Fruit fly (Drosophila melanogaster) whole organism, embryonic: ENCODE measurements around the gene CG5849.

Source experiments
- Asciz ChIP-seq: fragments of 200-800 bp; sonication (Bioruptor generic); optimal IDR thresholded peaks from 2 replicates; lab custom pipeline; 2017; ENCODE audit warnings: missing biosample characterization, mild to moderate bottlenecking, missing genetic modification characterization, missing genetic modification reagents
- CG12391 ChIP-seq: fragments of 200-800 bp; sonication (Bioruptor generic); optimal IDR thresholded peaks from 3 replicates; lab custom pipeline; 2018; ENCODE audit warnings: missing biosample characterization, mild to moderate bottlenecking, missing genetic modification characterization, moderate library complexity
- CG12659 ChIP-seq: fragments of 200-800 bp; sonication (Bioruptor generic); optimal IDR thresholded peaks from 3 replicates; lab custom pipeline; 2017; ENCODE audit warnings: mild to moderate bottlenecking, missing biosample characterization, missing genetic modification reagents, missing genetic modification characterization
- CG13296 ChIP-seq: fragments of 200-800 bp; sonication (Bioruptor generic); optimal IDR thresholded peaks from 3 replicates; lab custom pipeline; 2018; ENCODE audit warnings: missing biosample characterization, mild to moderate bottlenecking, missing genetic modification characterization
- CG13424 ChIP-seq: fragments of 200-800 bp; sonication (Bioruptor generic); optimal IDR thresholded peaks from 2 replicates; lab custom pipeline; 2019; ENCODE audit warnings: missing biosample characterization, mild to moderate bottlenecking, missing genetic modification characterization, moderate library complexity
- CG1647 ChIP-seq: fragments of 200-800 bp; sonication (Bioruptor generic); optimal IDR thresholded peaks from 3 replicates; lab custom pipeline; 2016; ENCODE audit warnings: missing biosample characterization, missing genetic modification characterization
- CG16813 ChIP-seq: fragments of 200-800 bp; sonication (Bioruptor generic); IDR thresholded peaks from 3 replicates; pipeline ENCODE4 v1.3.6; 2022; ENCODE audit warnings: missing biosample characterization, missing genetic modification characterization; ENCODE audit not compliant: partially characterized antibody
- CG17359 ChIP-seq: fragments of 200-800 bp; sonication (Bioruptor generic); optimal IDR thresholded peaks from 3 replicates; lab custom pipeline; 2018; ENCODE audit warnings: missing biosample characterization, mild to moderate bottlenecking, missing genetic modification characterization, moderate library complexity
- CG18262 ChIP-seq: fragments of 200-800 bp; optimal IDR thresholded peaks from 3 replicates; lab custom pipeline; 2019; ENCODE audit warnings: missing biosample characterization, mild to moderate bottlenecking, missing genetic modification characterization, moderate library complexity
- CG2678 ChIP-seq: fragments of 200-800 bp; sonication (Bioruptor generic); optimal IDR thresholded peaks from 3 replicates; lab custom pipeline; 2019; ENCODE audit warnings: missing biosample characterization, mild to moderate bottlenecking, missing genetic modification characterization, moderate library complexity
- CG2712 ChIP-seq: fragments of 200-800 bp; optimal IDR thresholded peaks from 3 replicates; lab custom pipeline; 2019; ENCODE audit warnings: missing biosample characterization, mild to moderate bottlenecking, missing genetic modification characterization, moderate library complexity
- CG34224 ChIP-seq: fragments of 200-800 bp; sonication (Bioruptor generic); IDR thresholded peaks from 3 replicates; pipeline ENCODE4 v1.3.6; 2022; ENCODE audit warnings: missing biosample characterization, missing genetic modification characterization; ENCODE audit not compliant: partially characterized antibody
- CG4424 ChIP-seq: fragments of 200-800 bp; sonication (Bioruptor generic); optimal IDR thresholded peaks from 3 replicates; lab custom pipeline; 2016; ENCODE audit warnings: missing biosample characterization, missing genetic modification characterization
- CG4730 ChIP-seq: fragments of 200-800 bp; sonication (Bioruptor generic); IDR thresholded peaks from 2 replicates; pipeline ENCODE4 v1.3.6; 2022; ENCODE audit warnings: missing biosample characterization, missing genetic modification characterization
- CG4854 ChIP-seq: fragments of 200-800 bp; sonication (Bioruptor generic); optimal IDR thresholded peaks from 2 replicates; lab custom pipeline; 2016; ENCODE audit warnings: missing biosample characterization, missing genetic modification characterization, inconsistent platforms
- Dek ChIP-seq: fragments of 200-800 bp; sonication (Bioruptor generic); optimal IDR thresholded peaks from 3 replicates; lab custom pipeline; 2019; ENCODE audit warnings: missing biosample characterization, mild to moderate bottlenecking, missing genetic modification characterization, moderate library complexity
- Drgx ChIP-seq: fragments of 200-800 bp; sonication (Bioruptor generic); IDR thresholded peaks from 2 replicates; pipeline ENCODE4 v1.3.6; 2022; ENCODE audit warnings: missing biosample characterization, missing genetic modification characterization
- ERR ChIP-seq: fragments of 200-800 bp; sonication (Bioruptor generic); optimal IDR thresholded peaks from 2 replicates; lab custom pipeline; 2016; ENCODE audit warnings: missing biosample characterization, missing genetic modification characterization
- Eip74EF ChIP-seq, 2 experiments: fragments of 200-800 bp in 1 of 2; fragments of >200 bp in 1 of 2; sonication (Bioruptor generic) in 1 of 2; optimal IDR thresholded peaks; 2 replicates each; lab custom pipeline; 2017 to 2019; ENCODE audit warnings: missing biosample characterization in 2 of 2, missing genetic modification characterization in 2 of 2, mild to moderate bottlenecking in 1 of 2, moderate library complexity in 1 of 2
- HHEX ChIP-seq: fragments of 200-800 bp; sonication (Bioruptor generic); optimal IDR thresholded peaks from 3 replicates; lab custom pipeline; 2017; ENCODE audit warnings: missing biosample characterization, mild to moderate bottlenecking, missing genetic modification characterization, missing genetic modification reagents
- Hr39 ChIP-seq: fragments of >200 bp; optimal IDR thresholded peaks from 2 replicates; lab custom pipeline; 2017
- Med ChIP-seq: fragments of 200-800 bp; sonication (Bioruptor generic); peaks from one replicate; lab custom pipeline; 2016; ENCODE audit warnings: missing biosample characterization, missing genetic modification characterization, mild to moderate bottlenecking, inconsistent platforms, moderate library complexity
- Optix ChIP-seq: fragments of 200-800 bp; sonication (Bioruptor generic); IDR thresholded peaks from 3 replicates; pipeline ENCODE4 v1.3.6; 2022; ENCODE audit warnings: missing biosample characterization, missing genetic modification characterization
- Ptx1 ChIP-seq: fragments of 200-800 bp; sonication (Bioruptor generic); IDR thresholded peaks from 2 replicates; pipeline ENCODE4 v1.3.6; 2022; ENCODE audit warnings: missing biosample characterization, missing genetic modification characterization
- Sox100B ChIP-seq: fragments of 200-800 bp; sonication (Bioruptor generic); optimal IDR thresholded peaks from 3 replicates; lab custom pipeline; 2018; ENCODE audit warnings: missing biosample characterization, mild to moderate bottlenecking, missing genetic modification characterization
- bsh ChIP-seq, 2 experiments: fragments of 200-800 bp; sonication (Bioruptor generic); optimal IDR thresholded peaks; 2 replicates each; lab custom pipeline; 2017 to 2018; ENCODE audit warnings: mild to moderate bottlenecking in 2 of 2, missing biosample characterization in 2 of 2, missing genetic modification characterization in 2 of 2, moderate library complexity in 1 of 2
- corto ChIP-seq: fragments of 200-800 bp; sonication (Bioruptor generic); optimal IDR thresholded peaks from 2 replicates; lab custom pipeline; 2016; ENCODE audit warnings: missing biosample characterization, mild to moderate bottlenecking, missing genetic modification characterization, moderate library complexity
- dmrt99B ChIP-seq: fragments of 200-800 bp; sonication (Bioruptor generic); optimal IDR thresholded peaks from 2 replicates; lab custom pipeline; 2018; ENCODE audit warnings: missing biosample characterization, mild to moderate bottlenecking, missing genetic modification characterization, moderate library complexity
- dpn ChIP-seq, 2 experiments: fragments of 200-800 bp; sonication (Bioruptor generic); optimal IDR thresholded peaks; 3 replicates each; lab custom pipeline; 2016; ENCODE audit warnings: missing biosample characterization in 2 of 2, missing genetic modification characterization in 2 of 2
- dysf ChIP-seq: fragments of 200-800 bp; sonication (Bioruptor generic); IDR thresholded peaks from 3 replicates; pipeline ENCODE4 v1.3.6; 2022; ENCODE audit warnings: missing biosample characterization, missing genetic modification characterization
- esg ChIP-seq: fragments of 200-800 bp; sonication (Bioruptor generic); conservative IDR thresholded peaks from 2 replicates; pipeline ENCODE4 v1.3.6; 2022; ENCODE audit warnings: missing biosample characterization, missing genetic modification characterization
- ewg ChIP-seq: fragments of 200-800 bp; sonication (Bioruptor generic); optimal IDR thresholded peaks from 3 replicates; lab custom pipeline; 2017; ENCODE audit warnings: mild to moderate bottlenecking, missing biosample characterization, missing genetic modification reagents, missing genetic modification characterization
- fd64A ChIP-seq: fragments of 200-800 bp; sonication (Bioruptor generic); optimal IDR thresholded peaks from 3 replicates; lab custom pipeline; 2018; ENCODE audit warnings: missing biosample characterization, mild to moderate bottlenecking, missing genetic modification characterization
- grau ChIP-seq: fragments of 200-800 bp; optimal IDR thresholded peaks from 3 replicates; lab custom pipeline; 2019; ENCODE audit warnings: missing biosample characterization, mild to moderate bottlenecking, missing genetic modification characterization, moderate library complexity
- inv ChIP-seq: fragments of 200-800 bp; sonication (Bioruptor generic); IDR thresholded peaks from 2 replicates; pipeline ENCODE4 v1.3.6; 2022; ENCODE audit warnings: missing biosample characterization, missing genetic modification characterization; ENCODE audit not compliant: partially characterized antibody
- jing ChIP-seq: fragments of 200-800 bp; sonication (Bioruptor generic); optimal IDR thresholded peaks from 2 replicates; lab custom pipeline; 2018; ENCODE audit warnings: missing biosample characterization, mild to moderate bottlenecking, missing genetic modification characterization
- klu ChIP-seq: fragments of 200-800 bp; sonication (Bioruptor generic); IDR thresholded peaks from 2 replicates; pipeline ENCODE4 v1.3.6; 2022; ENCODE audit warnings: missing biosample characterization, missing genetic modification characterization
- nmo ChIP-seq: fragments of 200-800 bp; sonication (Bioruptor generic); optimal IDR thresholded peaks from 2 replicates; lab custom pipeline; 2018; ENCODE audit warnings: missing biosample characterization, mild to moderate bottlenecking, missing genetic modification characterization, moderate library complexity
- nom ChIP-seq: fragments of 200-800 bp; sonication (Bioruptor generic); optimal IDR thresholded peaks from 2 replicates; lab custom pipeline; 2017; ENCODE audit warnings: missing biosample characterization, missing genetic modification characterization, mild to moderate bottlenecking, moderate library complexity, missing genetic modification reagents
- row ChIP-seq: fragments of 200-800 bp; sonication (Bioruptor generic); IDR thresholded peaks from 3 replicates; pipeline ENCODE4 v1.3.6; 2022; ENCODE audit warnings: missing biosample characterization, missing genetic modification characterization
- run ChIP-seq: fragments of 200-800 bp; sonication (Bioruptor generic); optimal IDR thresholded peaks from 3 replicates; lab custom pipeline; 2018; ENCODE audit warnings: missing biosample characterization, mild to moderate bottlenecking, missing genetic modification characterization
- salm ChIP-seq: fragments of 200-800 bp; sonication (Bioruptor generic); optimal IDR thresholded peaks from 2 replicates; lab custom pipeline; 2018; ENCODE audit warnings: missing biosample characterization, mild to moderate bottlenecking, missing genetic modification characterization
- stc ChIP-seq: fragments of 200-800 bp; sonication (Bioruptor generic); IDR thresholded peaks from 2 replicates; pipeline ENCODE4 v1.3.6; 2022; ENCODE audit warnings: missing biosample characterization, missing genetic modification characterization
- tap ChIP-seq: fragments of 200-800 bp; optimal IDR thresholded peaks from 3 replicates; lab custom pipeline; 2019; ENCODE audit warnings: missing biosample characterization, mild to moderate bottlenecking, missing genetic modification characterization, moderate library complexity
- tgo ChIP-seq: fragments of 200-800 bp; sonication (Bioruptor generic); IDR thresholded peaks from 3 replicates; pipeline ENCODE4 v1.3.6; 2022; ENCODE audit warnings: missing biosample characterization, missing genetic modification characterization
- tin ChIP-seq: fragments of 200-800 bp; sonication (Bioruptor generic); optimal IDR thresholded peaks from 3 replicates; lab custom pipeline; 2016; ENCODE audit warnings: missing biosample characterization, missing genetic modification characterization
- unpg ChIP-seq: fragments of 200-800 bp; sonication (Bioruptor generic); optimal IDR thresholded peaks from 3 replicates; lab custom pipeline; 2018; ENCODE audit warnings: missing biosample characterization, mild to moderate bottlenecking, missing genetic modification characterization, moderate library complexity
- vvl ChIP-seq: fragments of 200-800 bp; sonication (Bioruptor generic); IDR thresholded peaks from 2 replicates; pipeline ENCODE4 v1.3.6; 2022; ENCODE audit warnings: missing biosample characterization, missing genetic modification characterization
- z ChIP-seq: fragments of 200-800 bp; sonication (Bioruptor generic); IDR thresholded peaks from 3 replicates; pipeline ENCODE4 v1.3.6; 2022; ENCODE audit warnings: missing biosample characterization, missing genetic modification characterization

Gene CG5849

DNA sequence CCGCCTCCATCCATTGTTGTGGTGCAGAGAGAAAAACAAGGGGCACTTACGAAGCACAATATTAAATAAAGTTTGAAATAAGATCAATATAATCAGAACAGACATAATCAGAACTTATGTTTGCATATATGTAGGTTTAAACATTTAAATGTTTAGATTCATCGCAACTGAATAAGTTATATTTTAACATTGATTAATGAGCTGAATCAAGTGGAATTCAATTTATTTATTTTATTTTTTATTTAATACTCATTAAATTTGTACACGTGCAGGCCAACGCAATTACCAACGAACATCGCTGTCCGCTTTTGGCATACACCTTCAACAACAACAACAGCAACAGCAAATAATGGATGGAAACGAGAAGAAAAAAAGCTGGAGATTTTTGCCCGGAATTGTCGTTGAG lies 41.0 kb upstream of the CG5849 start (continued):
- no peak for TF ChIP-seq dysf (GFP tag; lab: Robert Waterston, UW)
- peak; percentile 40 for TF ChIP-seq HHEX (GFP tag; lab: Kevin White, UChicago)
- peak; percentile 55 for TF ChIP-seq grau (tag; lab: Kevin White, UChicago)
- TF ChIP-seq Drgx: peak; percentile 56; the same call in 1 of the 2 replicates
- no peak for TF ChIP-seq CG4730 (GFP tag; lab: Robert Waterston, UW)
- no peak for TF ChIP-seq fd64A
- peak; percentile 41; the same call in 1 of the 3 replicates for TF ChIP-seq tgo (GFP tag; lab: Robert Waterston, UW)
- no peak for TF ChIP-seq jing
- TF ChIP-seq CG12659 (GFP tag; lab: Kevin White, UChicago): peak; percentile 33
- no peak for TF ChIP-seq klu (GFP tag; lab: Robert Waterston, UW)
- TF ChIP-seq CG4424 (GFP tag; lab: Kevin White, UChicago): peak; percentile 16
- no peak for TF ChIP-seq CG16813 (GFP tag; lab: Robert Waterston, UW)
- TF ChIP-seq stc (GFP tag; lab: Robert Waterston, UW): peak; percentile 41; the same call in 1 of the 2 replicates
- TF ChIP-seq Asciz (GFP tag; lab: Kevin White, UChicago): peak; percentile 42
- peak; percentile 40 for TF ChIP-seq CG12391 (tag; lab: Kevin White, UChicago)
- TF ChIP-seq tap (tag; lab: Kevin White, UChicago): peak; percentile 55
- TF ChIP-seq CG18262 (tag; lab: Kevin White, UChicago): peak; percentile 28
- TF ChIP-seq Hr39 (lab: Kevin White, UChicago): no peak
- TF ChIP-seq CG13296 (GFP tag; lab: Kevin White, UChicago): peak; percentile 24
- TF ChIP-seq Dek (tag; lab: Kevin White, UChicago): peak; percentile 14
- no peak for TF ChIP-seq corto (GFP tag; lab: Kevin White, UChicago)
- TF ChIP-seq Sox100B (GFP tag; lab: Kevin White, UChicago): peak; percentile 57
- peak; percentile 40 for TF ChIP-seq CG2712 (tag; lab: Kevin White, UChicago)
- TF ChIP-seq nmo (GFP tag; lab: Kevin White, UChicago): peak; percentile 47
- TF ChIP-seq ewg: peak; percentile 7
- no peak for TF ChIP-seq tin
- peak; percentile 26 to 58 for TF ChIP-seq bsh (GFP tag; optimal IDR thresholded peaks at IDR 0.05; lab: Kevin White, UChicago)
- 0 out of 2 replicates have a peak, but pooled peaks have one; percentile 18 for TF ChIP-seq vvl (GFP tag; lab: Robert Waterston, UW)
- peak in 1 of 2 experiments; percentile 16 for TF ChIP-seq dpn (GFP tag; optimal IDR thresholded peaks at IDR 0.05; lab: Kevin White, UChicago)
- TF ChIP-seq z: no peak
- peak; percentile 38; the same call in 1 of the 2 replicates for TF ChIP-seq Ptx1 (GFP tag; lab: Robert Waterston, UW)
- TF ChIP-seq esg (GFP tag; lab: Robert Waterston, UW): peak; percentile 24; the same call in 1 of the 2 replicates
- TF ChIP-seq unpg (GFP tag; lab: Kevin White, UChicago): peak; percentile 53
- TF ChIP-seq dmrt99B (tag; lab: Kevin White, UChicago): peak; percentile 72
- no peak for TF ChIP-seq inv (GFP tag; lab: Robert Waterston, UW)
- TF ChIP-seq Med: peak; percentile 71
- peak; percentile 34; the same call in 2 of the 3 replicates for TF ChIP-seq row
- no peak for TF ChIP-seq CG4854
- no peak for TF ChIP-seq CG34224 (GFP tag; lab: Robert Waterston, UW)
- TF ChIP-seq CG1647: peak; percentile 10
- peak; percentile 63 for TF ChIP-seq CG2678 (tag; lab: Kevin White, UChicago)
- peak; percentile 58 for TF ChIP-seq CG17359 (tag; lab: Kevin White, UChicago)
- TF ChIP-seq CG13424: peak; percentile 48
- TF ChIP-seq nom (GFP tag; lab: Kevin White, UChicago): peak; percentile 73
- peak in 1 of 2 experiments; percentile 39 for TF ChIP-seq Eip74EF (GFP tag; optimal IDR thresholded peaks at IDR 0.05; lab: Kevin White, UChicago)
- no peak for TF ChIP-seq Optix (GFP tag; lab: Robert Waterston, UW)
- peak; percentile 23 for TF ChIP-seq salm (tag; lab: Kevin White, UChicago)
- peak; percentile 1 for TF ChIP-seq run
- TF ChIP-seq ERR (GFP tag; lab: Kevin White, UChicago): no peak
